Fruit fly (Drosophila melanogaster): ENCODE results near the gene up.

- no peak for TF ChIP-seq Hr83 (GFP tag; optimal IDR thresholded peaks at IDR 0.05; ENCODE audit: poor library complexity, severe bottlenecking)
- TF ChIP-seq Rel (GFP tag; optimal IDR thresholded peaks at IDR 0.05), result no peak
- no peak for TF ChIP-seq Rel (tag; optimal IDR thresholded peaks at IDR 0.05)
- no peak for TF ChIP-seq OdsH (GFP tag; optimal IDR thresholded peaks at IDR 0.05)
- no peak for TF ChIP-seq pan (optimal IDR thresholded peaks at IDR 0.05)
- no peak for TF ChIP-seq Jra (GFP tag; optimal IDR thresholded peaks at IDR 0.05)
- no peak for TF ChIP-seq dl (GFP tag; optimal IDR thresholded peaks at IDR 0.05; ENCODE audit: insufficient read depth in 1 of 2, partially characterized antibody in 2 of 2)
- TF ChIP-seq Mio (GFP tag; optimal IDR thresholded peaks at IDR 0.05), result no peak
- TF ChIP-seq brk (GFP tag; optimal IDR thresholded peaks at IDR 0.05), result no peak
- TF ChIP-seq Hr78 (GFP tag; optimal IDR thresholded peaks at IDR 0.05), result no peak
- TF ChIP-seq Abd-B (GFP tag; optimal IDR thresholded peaks at IDR 0.05), result no peak
- TF ChIP-seq h (GFP tag; optimal IDR thresholded peaks at IDR 0.05), result no peak
- no peak for TF ChIP-seq dmrt93B (GFP tag; optimal IDR thresholded peaks at IDR 0.05)
- TF ChIP-seq Sp1 (GFP tag; optimal IDR thresholded peaks at IDR 0.05), result no peak
- TF ChIP-seq lola (GFP tag; optimal IDR thresholded peaks at IDR 0.05), result no peak
Observed at dm6 chrX:13563042-13563441, 39.3 kb downstream of the up start.

Measured in whole organism, wandering third instar larva.